Fruit fly (Drosophila melanogaster): ENCODE measurements around the gene CG33203.

DNA sequence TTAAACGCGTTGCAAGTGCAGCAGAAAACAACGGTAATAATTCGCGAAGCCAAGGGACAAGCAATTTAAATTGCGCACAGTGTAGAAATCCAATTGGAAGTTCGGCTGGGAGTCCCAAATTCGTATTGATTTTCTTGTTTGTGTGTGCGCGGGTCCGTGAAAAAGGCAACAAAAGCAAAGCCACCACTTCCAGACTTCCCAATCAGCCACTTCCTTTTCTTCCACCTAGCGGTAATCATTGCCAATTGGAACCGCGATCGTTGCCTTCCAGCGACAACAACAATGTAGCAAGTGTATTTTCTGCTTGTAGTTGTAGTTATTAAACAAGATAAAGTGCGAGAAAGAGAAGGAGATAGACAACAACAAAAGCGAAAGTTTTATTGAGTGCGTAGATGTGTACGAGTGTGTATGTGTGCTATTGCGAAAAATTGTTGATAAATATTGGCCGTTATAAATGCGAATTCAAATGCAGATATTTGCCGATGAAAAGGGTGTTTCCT, 42.1 kb downstream of the CG33203 start:
- TF ChIP-seq gl (tag; optimal IDR thresholded peaks at IDR 0.05) (no peak), D1 (tag; optimal IDR thresholded peaks at IDR 0.05) (no peak), CG8159 (tag; optimal IDR thresholded peaks at IDR 0.05) (no peak), CG12605 (GFP tag; IDR thresholded peaks at IDR 0.05) (no peak), Snoo (tag; optimal IDR thresholded peaks at IDR 0.05) (no peak)

Data from whole organism, pupa.